Worm (Caenorhabditis elegans): ENCODE data around the gene gcy-34.

gcy-34 gene

ce11 chrV:13415462-13415861 is 29.8 kb upstream of the gcy-34 start:
- TF ChIP-seq lsy-12 (tag; optimal IDR thresholded peaks at IDR 0.05): peak; percentile 22
- no peak for TF ChIP-seq nhr-237 (tag; optimal IDR thresholded peaks at IDR 0.05)

- TF ChIP-seq nhr-25 (tag; optimal IDR thresholded peaks at IDR 0.05): peak; percentile 10
- no peak for TF ChIP-seq hmg-11 (tag; optimal IDR thresholded peaks at IDR 0.05)
- no peak for TF ChIP-seq fkh-2 (tag; optimal IDR thresholded peaks at IDR 0.05)
- no peak for TF ChIP-seq pha-4 (tag; optimal IDR thresholded peaks at IDR 0.05)
These were observed 28.9 kb upstream of the gcy-34 start, which contains the start of gene cut-2 for ce11 chrV:13414585-13414984. TSS of gene cut-2 (plus strand) at chrV:13414949.

- no peak for TF ChIP-seq egl-5 (tag; optimal IDR thresholded peaks at IDR 0.05)
- TF ChIP-seq eor-1 (tag; optimal IDR thresholded peaks at IDR 0.05): no peak
- no peak for TF ChIP-seq mml-1 (tag; optimal IDR thresholded peaks at IDR 0.05)
- TF ChIP-seq elt-2 (tag; optimal IDR thresholded peaks at IDR 0.05): no peak
- TF ChIP-seq nhr-23 (tag; optimal IDR thresholded peaks at IDR 0.05): peak; percentile 31
- TF ChIP-seq egl-27 (tag; optimal IDR thresholded peaks at IDR 0.05): no peak
- TF ChIP-seq ceh-16 (tag; optimal IDR thresholded peaks at IDR 0.05): no peak
- no peak for TF ChIP-seq ZK546.5 (tag; optimal IDR thresholded peaks at IDR 0.05)
- no peak for TF ChIP-seq zag-1 (tag; optimal IDR thresholded peaks at IDR 0.05)
- no peak for TF ChIP-seq ceh-28 (tag; optimal IDR thresholded peaks at IDR 0.05)
- no peak for TF ChIP-seq daf-12 (tag; optimal IDR thresholded peaks at IDR 0.05)
- no peak for TF ChIP-seq hmg-11 (tag; optimal IDR thresholded peaks at IDR 0.05)
- TF ChIP-seq ceh-82 (tag; optimal IDR thresholded peaks at IDR 0.05): no peak
- no peak for TF ChIP-seq R02D3.7 (tag; optimal IDR thresholded peaks at IDR 0.05)
- TF ChIP-seq elt-3 (tag; optimal IDR thresholded peaks at IDR 0.05): peak in 1 of 3 experiments; percentile 37
- TF ChIP-seq ztf-11 (tag; optimal IDR thresholded peaks at IDR 0.05): no peak
- TF ChIP-seq aly-2 (tag; optimal IDR thresholded peaks at IDR 0.05): no peak
- no peak for TF ChIP-seq pha-4 (tag; optimal IDR thresholded peaks at IDR 0.05)
- TF ChIP-seq nfya-1 (tag; optimal IDR thresholded peaks at IDR 0.05; ENCODE audit: insufficient read depth): no peak
- no peak for TF ChIP-seq fkh-2 (tag; optimal IDR thresholded peaks at IDR 0.05)
- TF ChIP-seq unc-62 (GFP tag; optimal IDR thresholded peaks at IDR 0.05): no peak
- TF ChIP-seq ceh-9 (tag; optimal IDR thresholded peaks at IDR 0.05): no peak
- TF ChIP-seq fos-1 (tag; optimal IDR thresholded peaks at IDR 0.05): peak; percentile 24
- no peak for TF ChIP-seq nhr-11 (tag; optimal IDR thresholded peaks at IDR 0.05)
- TF ChIP-seq skn-1 (tag; optimal IDR thresholded peaks at IDR 0.05): no peak
- TF ChIP-seq nhr-12 (tag; optimal IDR thresholded peaks at IDR 0.05): no peak
- no peak for TF ChIP-seq ztf-4 (tag; optimal IDR thresholded peaks at IDR 0.05)
- no peak for TF ChIP-seq lin-39 (tag; optimal IDR thresholded peaks at IDR 0.05)
- TF ChIP-seq nhr-25 (tag; optimal IDR thresholded peaks at IDR 0.05): peak; percentile 88
- TF ChIP-seq nhr-67 (tag; optimal IDR thresholded peaks at IDR 0.05): no peak
- TF ChIP-seq lsy-12 (tag; optimal IDR thresholded peaks at IDR 0.05): no peak
These were observed 27.6 kb upstream of the gcy-34 start for ce11 chrV:13413301-13413700.

- TF ChIP-seq unc-39 (tag; optimal IDR thresholded peaks at IDR 0.05): no peak
- TF ChIP-seq egl-27 (tag; optimal IDR thresholded peaks at IDR 0.05): no peak
- TF ChIP-seq elt-1 (tag; optimal IDR thresholded peaks at IDR 0.05): no peak
- no peak for TF ChIP-seq pqm-1 (tag; optimal IDR thresholded peaks at IDR 0.05)
- TF ChIP-seq nhr-28 (tag; optimal IDR thresholded peaks at IDR 0.05): no peak
- TF ChIP-seq nhr-23 (tag; optimal IDR thresholded peaks at IDR 0.05): no peak
- TF ChIP-seq jun-1 (tag; optimal IDR thresholded peaks at IDR 0.05): no peak
- TF ChIP-seq ceh-16 (tag; optimal IDR thresholded peaks at IDR 0.05): no peak
- TF ChIP-seq fos-1 (tag; optimal IDR thresholded peaks at IDR 0.05): no peak
- no peak for TF ChIP-seq nhr-43 (tag; optimal IDR thresholded peaks at IDR 0.05; ENCODE audit: poor library complexity, severe bottlenecking)
- TF ChIP-seq lin-39 (tag; optimal IDR thresholded peaks at IDR 0.05): no peak
- no peak for TF ChIP-seq mdl-1 (tag; optimal IDR thresholded peaks at IDR 0.05)
- no peak for TF ChIP-seq fkh-10 (GFP tag; optimal IDR thresholded peaks at IDR 0.05)
- no peak for TF ChIP-seq ceh-82 (tag; optimal IDR thresholded peaks at IDR 0.05)
- no peak for TF ChIP-seq lin-15B (tag; optimal IDR thresholded peaks at IDR 0.05)
- no peak for TF ChIP-seq unc-62 (GFP tag; optimal IDR thresholded peaks at IDR 0.05)
These were observed 26.2 kb upstream of the gcy-34 start for ce11 chrV:13411992-13412298.
